Worm (Caenorhabditis elegans) whole organism, L4 larva: Measurements from ENCODE around the gene H41C03.2.

Experiments
- Y5F2A.4 ChIP-seq: fragments of 200-800 bp; sonication (Bioruptor generic); optimal IDR thresholded peaks from 2 replicates; lab custom pipeline; 2018; ENCODE audit warnings: mild to moderate bottlenecking, missing genetic modification characterization, missing compliant biosample characterization
- ZK337.2 ChIP-seq: fragments of 200-800 bp; sonication (Bioruptor generic); IDR thresholded peaks from 2 replicates; pipeline ENCODE4 v1.3.6; 2022; ENCODE audit warnings: missing genetic modification reagents, missing genetic modification characterization, missing compliant biosample characterization
- ZK546.5 ChIP-seq, 2 experiments: sonication (generic microtip); optimal IDR thresholded peaks; 2 replicates each; lab custom pipeline; 2017; ENCODE audit warnings: missing biosample characterization in 2 of 2, missing genetic modification characterization in 2 of 2
- aly-2 ChIP-seq: sonication (generic microtip); optimal IDR thresholded peaks from 2 replicates; lab custom pipeline; 2018; ENCODE audit warnings: missing biosample characterization, missing genetic modification characterization
- ceh-20 ChIP-seq: fragments of 200-800 bp; sonication (Bioruptor generic); IDR thresholded peaks from 2 replicates; pipeline ENCODE4 v1.3.6; 2022; ENCODE audit warnings: missing genetic modification reagents, missing genetic modification characterization, missing compliant biosample characterization
- ceh-32 ChIP-seq: sonication (generic microtip); optimal IDR thresholded peaks from 2 replicates; lab custom pipeline; 2016; ENCODE audit warnings: mild to moderate bottlenecking, missing genetic modification characterization, missing compliant biosample characterization; ENCODE audit not compliant: poor library complexity
- ctbp-1 ChIP-seq: fragments of 200-800 bp; sonication (Bioruptor generic); IDR thresholded peaks from 2 replicates; pipeline ENCODE4 v1.3.6; 2022; ENCODE audit warnings: missing genetic modification reagents, missing genetic modification characterization, missing compliant biosample characterization
- daf-12 ChIP-seq: fragments of 150-350 bp; optimal IDR thresholded peaks from 2 replicates; lab custom pipeline; 2014; ENCODE audit warnings: missing biosample characterization, missing genetic modification reagents, missing genetic modification characterization
- daf-19 ChIP-seq: fragments of 200-800 bp; sonication (Bioruptor generic); conservative IDR thresholded peaks from 2 replicates; pipeline ENCODE4 v1.3.6; 2022; ENCODE audit warnings: missing genetic modification characterization, missing compliant biosample characterization
- dmd-8 ChIP-seq: fragments of 200-800 bp; sonication (Bioruptor generic); IDR thresholded peaks from 2 replicates; pipeline ENCODE4 v1.3.6; 2022; ENCODE audit warnings: missing genetic modification characterization, missing compliant biosample characterization
- duxl-1 ChIP-seq: sonication (generic microtip); optimal IDR thresholded peaks from 2 replicates; lab custom pipeline; 2016; ENCODE audit warnings: mild to moderate bottlenecking, missing genetic modification characterization, moderate library complexity, missing compliant biosample characterization; ENCODE audit not compliant: poor library complexity
- dve-1 ChIP-seq: sonication (generic microtip); optimal IDR thresholded peaks from 2 replicates; lab custom pipeline; 2017; ENCODE audit warnings: antibody characterized with exemption, mild to moderate bottlenecking, missing genetic modification characterization, missing compliant biosample characterization; ENCODE audit not compliant: insufficient read depth
- egl-43 ChIP-seq: fragments of 200-800 bp; sonication (Bioruptor generic); IDR thresholded peaks from 2 replicates; pipeline ENCODE4 v1.3.6; 2022; ENCODE audit warnings: missing genetic modification reagents, missing genetic modification characterization, missing compliant biosample characterization
- hmg-1.1 ChIP-seq: fragments of 200-800 bp; sonication (Bioruptor generic); IDR thresholded peaks from 2 replicates; pipeline ENCODE4 v1.3.6; 2022; ENCODE audit warnings: missing genetic modification reagents, missing genetic modification characterization, missing compliant biosample characterization
- lin-13 ChIP-seq: fragments of 150-350 bp; optimal IDR thresholded peaks from 2 replicates; lab custom pipeline; 2014; ENCODE audit warnings: missing biosample characterization, missing genetic modification reagents, missing genetic modification characterization
- pha-4 ChIP-seq, 2 experiments: fragments of 150-350 bp in 1 of 2; fragments of 200-800 bp in 1 of 2; sonication (Bioruptor generic) in 1 of 2; IDR thresholded peaks in 1 of 2; optimal IDR thresholded peaks in 1 of 2; 2 replicates each; pipeline versions ENCODE4 v1.3.6 to Lab custom; 2014 to 2022; ENCODE audit warnings: missing genetic modification characterization in 2 of 2, missing genetic modification reagents in 2 of 2, missing biosample characterization in 1 of 2, missing compliant biosample characterization in 1 of 2
- php-3 ChIP-seq: fragments of 200-800 bp; sonication (Bioruptor generic); IDR thresholded peaks from 2 replicates; pipeline ENCODE4 v1.3.6; 2022; ENCODE audit warnings: missing genetic modification reagents, missing genetic modification characterization, missing compliant biosample characterization
- saeg-2 ChIP-seq: fragments of 200-800 bp; sonication (Bioruptor generic); IDR thresholded peaks from 2 replicates; pipeline ENCODE4 v1.3.6; 2022; ENCODE audit warnings: missing genetic modification reagents, missing genetic modification characterization, missing compliant biosample characterization
- snpc-4 ChIP-seq: fragments of 150-350 bp; optimal IDR thresholded peaks from 2 replicates; lab custom pipeline; 2014; ENCODE audit warnings: missing biosample characterization, missing genetic modification characterization
- unc-130 ChIP-seq: sonication (generic microtip); optimal IDR thresholded peaks from 2 replicates; lab custom pipeline; 2016; ENCODE audit warnings: missing genetic modification reagents, missing genetic modification characterization, missing compliant biosample characterization
- unc-62 ChIP-seq, 3 experiments: fragments of 150-350 bp in 1 of 3; sonication (generic microtip); optimal IDR thresholded peaks in 2 of 3; peaks in 1 of 3; 1 replicate in 1 of 3; 2 replicates in 2 of 3; lab custom pipeline; 2014 to 2017; ENCODE audit warnings: missing biosample characterization in 3 of 3, missing genetic modification characterization in 3 of 3, missing genetic modification reagents in 3 of 3, missing genotype in 1 of 3
- zfp-2 ChIP-seq: sonication (generic microtip); optimal IDR thresholded peaks from 2 replicates; lab custom pipeline; 2016; ENCODE audit warnings: mild to moderate bottlenecking, missing genetic modification characterization, missing compliant biosample characterization

H41C03.2 gene

ce11 chrII:5804288-5804687, 47.6 kb downstream of the H41C03.2 start (continued):
- TF ChIP-seq ceh-32 (no peak), ZK337.2 (no peak), duxl-1 (tag; lab: Kevin White, UChicago) (no peak), hmg-1.1 (GFP tag; lab: Robert Waterston, UW) (no peak), ceh-20 (GFP tag; lab: Robert Waterston, UW) (peak; percentile 22; the same call in 1 of the 2 replicates), saeg-2 (GFP tag; lab: Robert Waterston, UW) (no peak), php-3 (peak; percentile 96), dve-1 (tag; lab: Kevin White, UChicago) (peak; percentile 70), ctbp-1 (no peak), lin-13 (GFP tag; lab: Kevin White, UChicago) (no peak)

- TF ChIP-seq unc-130 (GFP tag; lab: Kevin White, UChicago) (no peak), unc-62 (GFP tag; optimal IDR thresholded peaks at IDR 0.05 in 1 of 2; lab: Kevin White, UChicago) (no peak), unc-62 (tag; optimal IDR thresholded peaks at IDR 0.05; lab: Kevin White, UChicago) (no peak), aly-2 (tag; lab: Kevin White, UChicago) (no peak), Y5F2A.4 (no peak), daf-19 (GFP tag; lab: Robert Waterston, UW) (no peak), egl-43 (GFP tag; lab: Robert Waterston, UW) (no peak), ZK546.5 (tag; optimal IDR thresholded peaks at IDR 0.05; lab: Kevin White, UChicago) (no peak), zfp-2 (no peak), dmd-8 (GFP tag; lab: Robert Waterston, UW) (no peak), daf-12 (tag; lab: Kevin White, UChicago) (no peak), pha-4 (GFP tag; IDR thresholded peaks at IDR 0.05; lab: Robert Waterston, UW) (no peak), pha-4 (tag; optimal IDR thresholded peaks at IDR 0.05; lab: Kevin White, UChicago) (no peak), snpc-4 (tag; lab: Kevin White, UChicago) (no peak)
Measured at ce11 chrII:5801075-5801474, 50.8 kb downstream of the H41C03.2 start, which contains the start of the genes K05F1.9 and K05F1.1. TSS of gene K05F1.9 (minus strand) at chrII:5801175. TSS of gene K05F1.1 (plus strand) at chrII:5801382.
